Worm (Caenorhabditis elegans) whole organism, L2 larva: ENCODE data around the gene C06G3.8.

Experiments
- egl-27 ChIP-seq: sonication (generic microtip); optimal IDR thresholded peaks from 3 replicates; lab custom pipeline; 2017; ENCODE audit warnings: missing biosample characterization, missing genetic modification reagents, missing genetic modification characterization
- elt-3 ChIP-seq: sonication (generic microtip); optimal IDR thresholded peaks from 2 replicates; lab custom pipeline; 2017; ENCODE audit warnings: missing biosample characterization, missing genetic modification characterization
- fos-1 ChIP-seq: fragments of 150-350 bp; optimal IDR thresholded peaks from 2 replicates; lab custom pipeline; 2014; ENCODE audit warnings: missing biosample characterization, missing genetic modification characterization

ce11 chrIV:7048637-7049245 is 16.4 kb upstream of the C06G3.8 start:
- TF ChIP-seq fos-1 (tag; lab: Kevin White, UChicago): no peak
- no peak for TF ChIP-seq elt-3 (tag; lab: Kevin White, UChicago)
- TF ChIP-seq egl-27 (tag; lab: Kevin White, UChicago): no peak
